Worm (Caenorhabditis elegans) whole organism, L1 larva: Measurements from ENCODE around the gene aat-8.

ENCODE experiments used
- C04F5.9 ChIP-seq: sonication (generic microtip); optimal IDR thresholded peaks from 2 replicates; lab custom pipeline; 2016; ENCODE audit warnings: missing genetic modification characterization, missing compliant biosample characterization
- C16A3.4 ChIP-seq: fragments of 150-350 bp; optimal IDR thresholded peaks from 2 replicates; lab custom pipeline; 2014; ENCODE audit warnings: missing biosample characterization, missing genetic modification characterization
- aha-1 ChIP-seq: fragments of 150-350 bp; optimal IDR thresholded peaks from 2 replicates; lab custom pipeline; 2014; ENCODE audit warnings: missing biosample characterization, missing genetic modification characterization
- ceh-63 ChIP-seq: fragments of 200-800 bp; sonication (Bioruptor generic); optimal IDR thresholded peaks from 2 replicates; lab custom pipeline; 2018; ENCODE audit warnings: mild to moderate bottlenecking, missing genetic modification characterization, missing compliant biosample characterization
- ceh-8 ChIP-seq: fragments of 200-800 bp; sonication (Bioruptor generic); optimal IDR thresholded peaks from 2 replicates; lab custom pipeline; 2018; ENCODE audit warnings: mild to moderate bottlenecking, missing genetic modification characterization, moderate library complexity, missing compliant biosample characterization
- ceh-82 ChIP-seq, 3 experiments: fragments of 150-350 bp in 1 of 3; sonication (generic microtip) in 2 of 3; optimal IDR thresholded peaks; 2 replicates each; lab custom pipeline; 2014 to 2017; ENCODE audit warnings: missing biosample characterization in 3 of 3, missing genetic modification characterization in 3 of 3
- ceh-88 ChIP-seq: fragments of 200-800 bp; sonication (Bioruptor generic); IDR thresholded peaks from 2 replicates; pipeline ENCODE4 v1.3.6; 2022; ENCODE audit warnings: missing genetic modification characterization, missing compliant biosample characterization
- dsc-1 ChIP-seq: sonication (generic microtip); optimal IDR thresholded peaks from 2 replicates; lab custom pipeline; 2016; ENCODE audit warnings: mild to moderate bottlenecking, missing genetic modification characterization, missing compliant biosample characterization
- efl-1 ChIP-seq, 4 experiments: fragments of 150-350 bp; optimal IDR thresholded peaks in 3 of 4; peaks in 1 of 4; 1 replicate in 1 of 4; 2 replicates in 3 of 4; lab custom pipeline; 2014; ENCODE audit warnings: missing biosample characterization in 2 of 4, missing genetic modification characterization in 2 of 4, missing genetic modification reagents in 2 of 4
- fkh-8 ChIP-seq: sonication (generic microtip); optimal IDR thresholded peaks from 2 replicates; lab custom pipeline; 2016; ENCODE audit warnings: mild to moderate bottlenecking, missing genetic modification characterization, missing compliant biosample characterization
- grh-1 ChIP-seq: fragments of 200-800 bp; sonication (Bioruptor generic); IDR thresholded peaks from 2 replicates; pipeline ENCODE4 v1.3.6; 2022; ENCODE audit warnings: missing genetic modification reagents, missing genetic modification characterization, missing compliant biosample characterization
- hlh-4 ChIP-seq: sonication (generic microtip); optimal IDR thresholded peaks from 2 replicates; lab custom pipeline; 2016; ENCODE audit warnings: mild to moderate bottlenecking, missing genetic modification characterization, missing compliant biosample characterization
- irx-1 ChIP-seq: sonication (generic microtip); optimal IDR thresholded peaks from 2 replicates; lab custom pipeline; 2016; ENCODE audit warnings: missing genetic modification characterization, missing compliant biosample characterization
- isw-1 ChIP-seq: fragments of 200-800 bp; sonication (Bioruptor generic); IDR thresholded peaks from 2 replicates; pipeline ENCODE4 v1.3.6; 2022; ENCODE audit warnings: missing genetic modification characterization, missing compliant biosample characterization
- jun-1 ChIP-seq: fragments of 150-350 bp; optimal IDR thresholded peaks from 2 replicates; lab custom pipeline; 2014; ENCODE audit warnings: missing biosample characterization, missing genetic modification reagents, missing genetic modification characterization
- lin-13 ChIP-seq: fragments of 150-350 bp; optimal IDR thresholded peaks from 2 replicates; lab custom pipeline; 2014; ENCODE audit warnings: missing biosample characterization, missing genetic modification reagents, missing genetic modification characterization
- lin-14 ChIP-seq: fragments of 200-800 bp; sonication (Bioruptor generic); optimal IDR thresholded peaks from 2 replicates; lab custom pipeline; 2018; ENCODE audit warnings: mild to moderate bottlenecking, missing genetic modification characterization, moderate library complexity, missing compliant biosample characterization
- lin-15B ChIP-seq: fragments of 150-350 bp; sonication (generic microtip); optimal IDR thresholded peaks from 3 replicates; lab custom pipeline; 2014; ENCODE audit warnings: missing biosample characterization, missing genetic modification characterization
- lin-35 ChIP-seq, 2 experiments: fragments of 150-350 bp; optimal IDR thresholded peaks; 2 replicates each; lab custom pipeline; 2014; ENCODE audit warnings: missing biosample characterization in 2 of 2, missing genetic modification characterization in 2 of 2, missing genetic modification reagents in 2 of 2
- lsy-2 ChIP-seq, 2 experiments: fragments of 150-350 bp; optimal IDR thresholded peaks; 2 replicates each; lab custom pipeline; 2014; ENCODE audit warnings: missing biosample characterization in 2 of 2, missing genetic modification characterization in 2 of 2
- nhr-11 ChIP-seq: fragments of 150-350 bp; optimal IDR thresholded peaks from 2 replicates; lab custom pipeline; 2014; ENCODE audit warnings: missing biosample characterization, missing genetic modification characterization
- nhr-12 ChIP-seq: sonication (generic microtip); optimal IDR thresholded peaks from 2 replicates; lab custom pipeline; 2017; ENCODE audit warnings: missing biosample characterization, missing genetic modification characterization
- nhr-19 ChIP-seq: fragments of 200-800 bp; sonication (Bioruptor generic); conservative IDR thresholded peaks from 2 replicates; pipeline ENCODE4 v1.3.6; 2022; ENCODE audit warnings: missing genetic modification characterization, missing compliant biosample characterization
- nhr-237 ChIP-seq: fragments of 150-350 bp; optimal IDR thresholded peaks from 2 replicates; lab custom pipeline; 2014; ENCODE audit warnings: missing biosample characterization, missing genetic modification characterization
- nhr-47 ChIP-seq: sonication (generic microtip); optimal IDR thresholded peaks from 2 replicates; lab custom pipeline; 2016; ENCODE audit warnings: mild to moderate bottlenecking, missing genetic modification characterization, moderate library complexity, missing compliant biosample characterization
- nhr-71 ChIP-seq: sonication (generic microtip); optimal IDR thresholded peaks from 2 replicates; lab custom pipeline; 2016; ENCODE audit warnings: mild to moderate bottlenecking, missing genetic modification characterization, moderate library complexity, missing compliant biosample characterization
- nhr-76 ChIP-seq: sonication (generic microtip); optimal IDR thresholded peaks from 2 replicates; lab custom pipeline; 2017; ENCODE audit warnings: missing biosample characterization, missing genetic modification characterization
- nhr-77 ChIP-seq: fragments of 150-350 bp; optimal IDR thresholded peaks from 2 replicates; lab custom pipeline; 2014; ENCODE audit warnings: missing biosample characterization, missing genetic modification characterization
- nhr-84 ChIP-seq: sonication (generic microtip); optimal IDR thresholded peaks from 2 replicates; lab custom pipeline; 2017; ENCODE audit warnings: missing biosample characterization, missing genetic modification characterization
- nhr-90 ChIP-seq: sonication (generic microtip); optimal IDR thresholded peaks from 2 replicates; lab custom pipeline; 2016; ENCODE audit warnings: mild to moderate bottlenecking, missing genetic modification characterization, missing compliant biosample characterization; ENCODE audit not compliant: poor library complexity
- pag-3 ChIP-seq: sonication (generic microtip); optimal IDR thresholded peaks from 2 replicates; lab custom pipeline; 2017; ENCODE audit warnings: missing genetic modification characterization, mild to moderate bottlenecking, missing compliant biosample characterization, antibody characterized with exemption, borderline replicate concordance; ENCODE audit not compliant: insufficient read depth
- pax-3 ChIP-seq: fragments of 200-800 bp; sonication (Bioruptor generic); optimal IDR thresholded peaks from 2 replicates; lab custom pipeline; 2018; ENCODE audit warnings: mild to moderate bottlenecking, missing genetic modification characterization, moderate library complexity, missing compliant biosample characterization
- pqm-1 ChIP-seq: sonication (generic microtip); optimal IDR thresholded peaks from 3 replicates; lab custom pipeline; 2017; ENCODE audit warnings: missing biosample characterization, missing genetic modification characterization
- sox-4 ChIP-seq: sonication (generic microtip); optimal IDR thresholded peaks from 2 replicates; lab custom pipeline; 2016; ENCODE audit warnings: missing genetic modification characterization, missing compliant biosample characterization
- swsn-7 ChIP-seq: sonication (generic microtip); optimal IDR thresholded peaks from 2 replicates; lab custom pipeline; 2016; ENCODE audit warnings: missing genetic modification characterization, missing compliant biosample characterization
- unc-62 ChIP-seq: fragments of 150-350 bp; optimal IDR thresholded peaks from 2 replicates; lab custom pipeline; 2014; ENCODE audit warnings: missing biosample characterization, missing genetic modification reagents, missing genetic modification characterization
- unc-98 ChIP-seq: fragments of 200-800 bp; sonication (Bioruptor generic); IDR thresholded peaks from 2 replicates; pipeline ENCODE4 v1.3.6; 2022; ENCODE audit warnings: missing genetic modification characterization, missing compliant biosample characterization
- vab-15 ChIP-seq: sonication (generic microtip); optimal IDR thresholded peaks from 2 replicates; lab custom pipeline; 2017; ENCODE audit warnings: missing genotype, mild to moderate bottlenecking, missing genetic modification characterization, missing compliant biosample characterization
- xbp-1 ChIP-seq: sonication (generic microtip); optimal IDR thresholded peaks from 2 replicates; lab custom pipeline; 2016; ENCODE audit warnings: missing genetic modification characterization, missing compliant biosample characterization
- zag-1 ChIP-seq: fragments of 150-350 bp; optimal IDR thresholded peaks from 2 replicates; lab custom pipeline; 2014; ENCODE audit warnings: missing biosample characterization, missing genetic modification characterization
- zip-4 ChIP-seq: fragments of 200-800 bp; sonication (Bioruptor generic); optimal IDR thresholded peaks from 2 replicates; lab custom pipeline; 2018; ENCODE audit warnings: mild to moderate bottlenecking, missing genetic modification characterization, moderate library complexity, missing compliant biosample characterization
- ztf-11 ChIP-seq, 2 experiments: sonication (generic microtip); optimal IDR thresholded peaks; 2 replicates each; lab custom pipeline; 2016 to 2017; ENCODE audit warnings: missing genetic modification characterization in 2 of 2, missing biosample characterization in 1 of 2, missing compliant biosample characterization in 1 of 2

Gene aat-8

ce11 chrIV:3840480-3840879, 24.4 kb downstream of the aat-8 start:
- no peak for TF ChIP-seq C04F5.9 (tag; lab: Kevin White, UChicago)
- TF ChIP-seq nhr-90 (tag; lab: Kevin White, UChicago): no peak

ce11 chrIV:3839420-3839819, 25.4 kb downstream of the aat-8 start, which contains the start of gene F28F9.2:
Gene F28F9.2 (plus strand): TSS chrIV:3839720.
- no peak for TF ChIP-seq nhr-237

- no peak for TF ChIP-seq pag-3 (tag; lab: Kevin White, UChicago)
- no peak for TF ChIP-seq nhr-76 (tag; lab: Kevin White, UChicago)
- no peak for TF ChIP-seq nhr-237
- TF ChIP-seq zip-4: no peak
- no peak for TF ChIP-seq nhr-19 (GFP tag; lab: Robert Waterston, UW)
Observed at ce11 chrIV:3838687-3839086, 26.2 kb downstream of the aat-8 start.

- TF ChIP-seq nhr-12 (tag; lab: Kevin White, UChicago) (no peak), jun-1 (tag; lab: Kevin White, UChicago) (no peak), efl-1 (optimal IDR thresholded peaks at IDR 0.05; lab: Kevin White, UChicago) (no peak), efl-1 (GFP tag; optimal IDR thresholded peaks at IDR 0.05 in 1 of 2; lab: Kevin White, UChicago) (peak in 1 of 2 experiments; percentile 19), ceh-63 (GFP tag; lab: Kevin White, UChicago) (no peak)
Observed at ce11 chrIV:3835065-3835464, 29.8 kb downstream of the aat-8 start, which contains the start of gene cal-3. Gene cal-3 (minus strand): TSS chrIV:3835165.

- TF ChIP-seq fkh-8 (tag; lab: Kevin White, UChicago): peak; percentile 24
- no peak for TF ChIP-seq ceh-8
- no peak for TF ChIP-seq vab-15
- peak; percentile 87 for TF ChIP-seq dsc-1 (tag; lab: Kevin White, UChicago)
- no peak for TF ChIP-seq efl-1 (optimal IDR thresholded peaks at IDR 0.05; lab: Kevin White, UChicago)
- peak in 1 of 2 experiments; percentile 4 for TF ChIP-seq efl-1 (GFP tag; optimal IDR thresholded peaks at IDR 0.05 in 1 of 2; lab: Kevin White, UChicago)
- TF ChIP-seq sox-4: peak; percentile 42
- peak; percentile 42 for TF ChIP-seq pax-3 (tag; lab: Kevin White, UChicago)
- no peak for TF ChIP-seq grh-1 (GFP tag; lab: Robert Waterston, UW)
- no peak for TF ChIP-seq lin-15B
- no peak for TF ChIP-seq lin-35 (GFP tag; optimal IDR thresholded peaks at IDR 0.05; lab: Kevin White, UChicago)
- no peak for TF ChIP-seq zag-1 (tag; lab: Kevin White, UChicago)
Observed at ce11 chrIV:3833778-3834177, 31.1 kb downstream of the aat-8 start.

- TF ChIP-seq aha-1 (no peak), ceh-82 (tag; optimal IDR thresholded peaks at IDR 0.05; lab: Kevin White, UChicago) (no peak), lin-13 (GFP tag; lab: Kevin White, UChicago) (no peak), C16A3.4 (tag; lab: Kevin White, UChicago) (no peak), unc-62 (GFP tag; lab: Kevin White, UChicago) (no peak), nhr-47 (tag; lab: Kevin White, UChicago) (peak; percentile 40), efl-1 (optimal IDR thresholded peaks at IDR 0.05; lab: Kevin White, UChicago) (no peak), efl-1 (GFP tag; optimal IDR thresholded peaks at IDR 0.05 in 1 of 2; lab: Kevin White, UChicago) (peak in 1 of 2 experiments; percentile 73), lsy-2 (tag; optimal IDR thresholded peaks at IDR 0.05; lab: Kevin White, UChicago) (no peak), fkh-8 (tag; lab: Kevin White, UChicago) (peak; percentile 75), ceh-88 (no peak), ztf-11 (tag; optimal IDR thresholded peaks at IDR 0.05; lab: Kevin White, UChicago) (no peak), nhr-12 (tag; lab: Kevin White, UChicago) (no peak), nhr-84 (tag; lab: Kevin White, UChicago) (no peak), grh-1 (GFP tag; lab: Robert Waterston, UW) (no peak), nhr-77 (tag; lab: Kevin White, UChicago) (no peak), hlh-4 (tag; lab: Kevin White, UChicago) (no peak), nhr-71 (tag; lab: Kevin White, UChicago) (peak; percentile 52), unc-98 (GFP tag; lab: Robert Waterston, UW) (no peak), nhr-11 (tag; lab: Kevin White, UChicago) (no peak), swsn-7 (tag; lab: Kevin White, UChicago) (no peak), isw-1 (no peak), pax-3 (tag; lab: Kevin White, UChicago) (peak; percentile 32), irx-1 (tag; lab: Kevin White, UChicago) (no peak), xbp-1 (no peak), pqm-1 (tag; lab: Kevin White, UChicago) (no peak), dsc-1 (tag; lab: Kevin White, UChicago) (peak; percentile 58), zip-4 (no peak), lin-14 (no peak)
Observed at ce11 chrIV:3832040-3832439, 32.8 kb downstream of the aat-8 start.
